Fruit fly (Drosophila melanogaster) whole organism, prepupa: Measurements from ENCODE around the gene CG8173.
A peak's percentile ranks its signal among the peaks of the same experiment; 100 is the strongest.

ENCODE experiments used
- CG10669 ChIP-seq: fragments of 200-800 bp; sonication (Bioruptor generic); optimal IDR thresholded peaks from 3 replicates; lab custom pipeline; 2018; ENCODE audit warnings: missing biosample characterization, mild to moderate bottlenecking, missing genetic modification characterization, moderate library complexity
- CG11294 ChIP-seq: fragments of 200-800 bp; sonication (Bioruptor generic); IDR thresholded peaks from 2 replicates; pipeline ENCODE4 v1.3.6; 2022; ENCODE audit warnings: missing biosample characterization, missing genetic modification characterization
- CG15336 ChIP-seq: fragments of 200-800 bp; sonication (Bioruptor generic); IDR thresholded peaks from 2 replicates; pipeline ENCODE4 v1.3.6; 2022; ENCODE audit warnings: missing biosample characterization, missing genetic modification characterization
- CG1621 ChIP-seq: fragments of 200-800 bp; sonication (Bioruptor generic); optimal IDR thresholded peaks from 3 replicates; lab custom pipeline; 2018; ENCODE audit warnings: missing biosample characterization, mild to moderate bottlenecking, missing genetic modification characterization
- CG3032 ChIP-seq: fragments of 200-800 bp; optimal IDR thresholded peaks from 2 replicates; lab custom pipeline; 2019; ENCODE audit warnings: missing biosample characterization, mild to moderate bottlenecking, missing genetic modification characterization, moderate library complexity
- CG31627 ChIP-seq: fragments of 200-800 bp; sonication (Bioruptor generic); optimal IDR thresholded peaks from 3 replicates; lab custom pipeline; 2016; ENCODE audit warnings: missing biosample characterization, missing genetic modification characterization
- CG34406 ChIP-seq: fragments of 200-800 bp; sonication (Bioruptor generic); optimal IDR thresholded peaks from 3 replicates; lab custom pipeline; 2016; ENCODE audit warnings: missing biosample characterization, missing genetic modification characterization
- CG4318 ChIP-seq: fragments of 200-800 bp; sonication (Bioruptor generic); optimal IDR thresholded peaks from 3 replicates; lab custom pipeline; 2017; ENCODE audit warnings: missing biosample characterization, mild to moderate bottlenecking, missing genetic modification characterization
- CG6163 ChIP-seq: fragments of 200-800 bp; sonication (Bioruptor generic); IDR thresholded peaks from 3 replicates; pipeline ENCODE4 v1.3.6; 2022; ENCODE audit warnings: missing biosample characterization, missing genetic modification characterization
- CG6276 ChIP-seq: fragments of 200-800 bp; sonication (Bioruptor generic); optimal IDR thresholded peaks from 2 replicates; lab custom pipeline; 2017; ENCODE audit warnings: missing biosample characterization, mild to moderate bottlenecking, missing genetic modification characterization
- CG6792 ChIP-seq: fragments of 200-800 bp; sonication (Bioruptor generic); optimal IDR thresholded peaks from 3 replicates; lab custom pipeline; 2016; ENCODE audit warnings: missing biosample characterization, missing genetic modification characterization
- CG6808 ChIP-seq: fragments of 200-800 bp; sonication (Bioruptor generic); optimal IDR thresholded peaks from 3 replicates; lab custom pipeline; 2017; ENCODE audit warnings: missing biosample characterization, missing genetic modification characterization, mild to moderate bottlenecking, moderate library complexity, missing genetic modification reagents
- CG7368 ChIP-seq: fragments of 200-800 bp; sonication (Bioruptor generic); optimal IDR thresholded peaks from 3 replicates; lab custom pipeline; 2016; ENCODE audit warnings: missing biosample characterization, missing genetic modification characterization
- CG8119 ChIP-seq: fragments of 200-800 bp; sonication (Bioruptor generic); IDR thresholded peaks from 3 replicates; pipeline ENCODE4 v1.3.6; 2022; ENCODE audit warnings: missing biosample characterization, missing genetic modification characterization
- CG9139 ChIP-seq: fragments of 200-800 bp; sonication (Bioruptor generic); optimal IDR thresholded peaks from 3 replicates; lab custom pipeline; 2017; ENCODE audit warnings: missing biosample characterization, mild to moderate bottlenecking, missing genetic modification characterization
- Eip75B ChIP-seq: fragments of 200-800 bp; sonication (Bioruptor generic); optimal IDR thresholded peaks from 3 replicates; lab custom pipeline; 2016; ENCODE audit warnings: missing biosample characterization, missing genetic modification characterization
- Eip78C ChIP-seq: fragments of 200-800 bp; sonication (Bioruptor generic); peaks from one replicate; lab custom pipeline; 2016; ENCODE audit warnings: missing biosample characterization, missing genetic modification characterization
- Ets21C ChIP-seq: fragments of 200-800 bp; sonication (Bioruptor generic); optimal IDR thresholded peaks from 3 replicates; lab custom pipeline; 2016; ENCODE audit warnings: missing biosample characterization, missing genetic modification characterization
- Ets96B ChIP-seq: fragments of 200-800 bp; optimal IDR thresholded peaks from 2 replicates; lab custom pipeline; 2019; ENCODE audit warnings: missing biosample characterization, mild to moderate bottlenecking, missing genetic modification characterization, moderate library complexity
- Gug ChIP-seq: fragments of 200-800 bp; sonication (Bioruptor generic); IDR thresholded peaks from 2 replicates; pipeline ENCODE4 v1.3.6; 2022; ENCODE audit warnings: missing biosample characterization, missing genetic modification characterization
- Hr39 ChIP-seq: fragments of 200-800 bp; sonication (Bioruptor generic); optimal IDR thresholded peaks from 2 replicates; lab custom pipeline; 2016; ENCODE audit warnings: missing biosample characterization, missing genetic modification characterization
- Hr4 ChIP-seq: fragments of 200-800 bp; sonication (Bioruptor generic); optimal IDR thresholded peaks from 3 replicates; lab custom pipeline; 2016; ENCODE audit warnings: missing biosample characterization, missing genetic modification characterization
- Lpt ChIP-seq: fragments of 200-800 bp; sonication (Bioruptor generic); optimal IDR thresholded peaks from 3 replicates; lab custom pipeline; 2016; ENCODE audit warnings: missing biosample characterization, missing genetic modification characterization
- Met ChIP-seq: fragments of 200-800 bp; sonication (Bioruptor generic); optimal IDR thresholded peaks from 3 replicates; lab custom pipeline; 2016; ENCODE audit warnings: missing biosample characterization, missing genetic modification characterization
- OdsH ChIP-seq: fragments of 200-800 bp; sonication (Bioruptor generic); optimal IDR thresholded peaks from 3 replicates; lab custom pipeline; 2016; ENCODE audit warnings: missing biosample characterization, missing genetic modification characterization
- Smox ChIP-seq: fragments of 200-800 bp; sonication (Bioruptor generic); optimal IDR thresholded peaks from 3 replicates; lab custom pipeline; 2016; ENCODE audit warnings: missing biosample characterization, missing genetic modification characterization
- Sox14 ChIP-seq: fragments of 200-800 bp; sonication (Bioruptor generic); optimal IDR thresholded peaks from 3 replicates; lab custom pipeline; 2016; ENCODE audit warnings: missing biosample characterization, missing genetic modification characterization
- Sox15 ChIP-seq: fragments of 200-800 bp; sonication (Bioruptor generic); optimal IDR thresholded peaks from 3 replicates; lab custom pipeline; 2016; ENCODE audit warnings: missing biosample characterization, missing genetic modification characterization
- achi ChIP-seq: fragments of 200-800 bp; sonication (Bioruptor generic); optimal IDR thresholded peaks from 3 replicates; lab custom pipeline; 2016; ENCODE audit warnings: missing biosample characterization, missing genetic modification characterization
- dsx ChIP-seq: fragments of 200-800 bp; optimal IDR thresholded peaks from 3 replicates; lab custom pipeline; 2019; ENCODE audit warnings: missing biosample characterization, mild to moderate bottlenecking, missing genetic modification characterization, moderate library complexity; ENCODE audit not compliant: poor library complexity, severe bottlenecking
- eg ChIP-seq: fragments of 200-800 bp; sonication (Bioruptor generic); IDR thresholded peaks from 3 replicates; pipeline ENCODE4 v1.3.6; 2022; ENCODE audit warnings: missing biosample characterization, missing genetic modification characterization
- fd59A ChIP-seq: fragments of 200-800 bp; sonication (Bioruptor generic); optimal IDR thresholded peaks from 2 replicates; lab custom pipeline; 2017; ENCODE audit warnings: missing biosample characterization, mild to moderate bottlenecking, missing genetic modification characterization, missing genetic modification reagents
- fkh ChIP-seq: fragments of 200-800 bp; sonication (Bioruptor generic); optimal IDR thresholded peaks from 3 replicates; lab custom pipeline; 2017; ENCODE audit warnings: missing biosample characterization, mild to moderate bottlenecking, missing genetic modification characterization, moderate library complexity
- lz ChIP-seq: fragments of 200-800 bp; sonication (Bioruptor generic); optimal IDR thresholded peaks from 3 replicates; lab custom pipeline; 2016; ENCODE audit warnings: missing biosample characterization, missing genetic modification characterization
- net ChIP-seq: fragments of 200-800 bp; sonication (Bioruptor generic); optimal IDR thresholded peaks from 3 replicates; lab custom pipeline; 2016; ENCODE audit warnings: missing biosample characterization, missing genetic modification characterization
- spab ChIP-seq: fragments of 200-800 bp; sonication (Bioruptor generic); optimal IDR thresholded peaks from 2 replicates; lab custom pipeline; 2017; ENCODE audit warnings: missing biosample characterization, mild to moderate bottlenecking, missing genetic modification characterization, missing genetic modification reagents
- ss ChIP-seq, 2 experiments: fragments of 200-800 bp; sonication (Bioruptor generic); optimal IDR thresholded peaks; 2 replicates in 1 of 2; 3 replicates in 1 of 2; lab custom pipeline; 2017 to 2018; ENCODE audit warnings: mild to moderate bottlenecking in 2 of 2, missing biosample characterization in 2 of 2, missing genetic modification characterization in 2 of 2, moderate library complexity in 1 of 2
- svp ChIP-seq: fragments of 200-800 bp; sonication (Bioruptor generic); peaks from one replicate; lab custom pipeline; 2016; ENCODE audit warnings: missing biosample characterization, missing genetic modification characterization

The CG8173 gene

DNA sequence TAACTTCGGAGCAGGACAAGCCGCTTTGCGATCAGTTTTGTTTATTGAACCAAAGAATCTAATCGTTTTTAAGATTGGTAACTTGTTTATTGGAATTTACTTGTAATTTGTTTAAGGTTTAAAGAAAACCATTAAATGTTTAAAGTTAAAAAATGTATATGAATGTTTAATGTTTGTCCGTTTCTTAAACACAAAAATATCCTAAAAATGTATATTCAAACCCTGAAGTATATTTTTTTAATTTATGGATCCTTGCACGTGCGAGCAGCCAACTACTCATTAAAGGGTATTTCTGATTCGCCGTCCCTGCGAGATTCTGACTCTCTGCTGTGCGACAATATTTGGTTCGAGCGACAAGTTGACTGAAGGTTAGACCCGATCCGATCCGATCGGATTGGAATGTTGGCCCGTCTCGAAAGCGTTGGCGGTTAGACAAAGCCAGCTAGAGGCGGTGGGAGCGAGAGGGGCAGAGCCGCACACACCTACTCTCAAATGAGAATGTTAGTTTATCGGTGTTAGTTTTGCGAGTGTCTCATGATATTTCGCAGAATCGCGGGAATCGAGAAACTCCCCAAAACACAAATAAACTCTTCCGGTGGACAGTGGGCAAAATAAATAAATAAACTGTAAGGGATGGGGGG is 10.5 kb downstream of the CG8173 start (continued):
- TF ChIP-seq eg (GFP tag; lab: Robert Waterston, UW) (peak; percentile 74; the same call in 2 of the 3 replicates), svp (GFP tag; lab: Kevin White, UChicago) (peak; percentile 97), CG15336 (GFP tag; lab: Robert Waterston, UW) (peak; percentile 92), CG7368 (GFP tag; lab: Kevin White, UChicago) (peak; percentile 76), Sox14 (peak; percentile 91), Hr4 (GFP tag; lab: Kevin White, UChicago) (peak; percentile 89), Eip75B (GFP tag; lab: Kevin White, UChicago) (peak; percentile 89), CG8119 (GFP tag; lab: Robert Waterston, UW) (peak; percentile 89), CG3032 (peak; percentile 87), fd59A (GFP tag; lab: Kevin White, UChicago) (peak; percentile 84), spab (GFP tag; lab: Kevin White, UChicago) (peak; percentile 87), Ets21C (GFP tag; lab: Kevin White, UChicago) (peak; percentile 82), CG6276 (peak; percentile 92), achi (GFP tag; lab: Kevin White, UChicago) (peak; percentile 88), CG1621 (peak; percentile 64), Eip78C (GFP tag; lab: Kevin White, UChicago) (peak; percentile 98), CG34406 (GFP tag; lab: Kevin White, UChicago) (peak; percentile 86), Sox15 (GFP tag; lab: Kevin White, UChicago) (peak; percentile 76), net (GFP tag; lab: Kevin White, UChicago) (peak; percentile 90), Hr39 (GFP tag; lab: Kevin White, UChicago) (peak; percentile 87), CG31627 (peak; percentile 88)

DNA sequence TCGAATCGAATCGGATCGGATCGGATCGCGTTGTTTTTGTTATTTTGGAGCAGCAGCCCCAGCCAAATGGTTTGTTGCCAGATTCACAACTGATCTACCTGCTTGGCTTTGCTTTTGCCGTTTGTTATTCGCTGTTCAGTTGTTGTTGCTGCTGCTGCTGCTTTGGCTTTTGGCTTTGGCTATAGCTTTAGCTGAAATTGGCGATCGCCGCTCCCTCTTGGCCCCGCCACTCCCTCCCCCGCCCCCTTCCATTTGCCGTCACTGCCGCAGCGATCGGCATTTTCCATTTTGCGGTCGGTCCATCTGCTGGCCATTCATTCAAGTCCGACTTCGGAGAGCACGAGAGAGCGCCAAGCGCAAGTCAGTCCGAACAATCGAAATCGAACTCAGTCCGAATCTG is 11.0 kb downstream of the CG8173 start, which contains the start of gene chas:
Gene chas, minus strand, starts transcription at position 295 of the 400 bp plus-strand sequence.
- TF ChIP-seq CG6792 (no peak), Met (GFP tag; lab: Kevin White, UChicago) (no peak), Smox (no peak), spab (GFP tag; lab: Kevin White, UChicago) (no peak), CG9139 (GFP tag; lab: Kevin White, UChicago) (no peak)

DNA sequence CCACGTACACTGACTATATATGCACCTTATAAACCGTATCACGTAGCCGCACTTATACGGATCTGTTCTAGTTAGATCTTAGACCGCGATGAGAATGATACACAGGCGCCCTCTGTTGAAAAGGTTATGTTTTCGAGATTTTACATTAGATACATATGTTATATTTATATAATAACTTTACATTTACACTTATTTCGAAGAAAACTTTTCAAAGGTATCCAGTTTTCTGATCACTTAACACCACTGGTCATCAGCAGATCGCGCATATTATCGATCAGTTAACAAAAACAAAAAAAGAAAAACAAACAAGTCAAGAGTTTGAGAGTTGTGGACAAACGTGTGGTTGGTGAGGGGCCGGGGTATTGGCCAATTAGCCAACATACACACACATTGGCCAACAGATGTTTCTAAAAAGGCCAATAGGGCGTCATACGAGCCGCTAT is 11.7 kb downstream of the CG8173 start:
- TF ChIP-seq CG8119 (GFP tag; lab: Robert Waterston, UW): no peak
- TF ChIP-seq Sox15 (GFP tag; lab: Kevin White, UChicago): no peak
- no peak for TF ChIP-seq CG9139 (GFP tag; lab: Kevin White, UChicago)
- TF ChIP-seq CG11294 (GFP tag; lab: Robert Waterston, UW): no peak
- no peak for TF ChIP-seq CG3032
- peak; percentile 24 for TF ChIP-seq fkh (GFP tag; lab: Kevin White, UChicago)
- no peak for TF ChIP-seq Lpt (GFP tag; lab: Kevin White, UChicago)
- TF ChIP-seq lz: no peak
- TF ChIP-seq svp (GFP tag; lab: Kevin White, UChicago): peak; percentile 47

- TF ChIP-seq CG4318 (no peak), CG8119 (GFP tag; lab: Robert Waterston, UW) (no peak), Smox (no peak), Eip78C (GFP tag; lab: Kevin White, UChicago) (peak; percentile 66), Ets96B (tag; lab: Kevin White, UChicago) (no peak), CG6163 (GFP tag; lab: Robert Waterston, UW) (0 out of 3 replicates have a peak, but pooled peaks have one; percentile 24), CG6808 (GFP tag; lab: Kevin White, UChicago) (no peak), spab (GFP tag; lab: Kevin White, UChicago) (no peak), CG9139 (GFP tag; lab: Kevin White, UChicago) (no peak), CG10669 (GFP tag; lab: Kevin White, UChicago) (peak; percentile 14), eg (GFP tag; lab: Robert Waterston, UW) (no peak), CG11294 (GFP tag; lab: Robert Waterston, UW) (no peak), Gug (GFP tag; lab: Robert Waterston, UW) (no peak), svp (GFP tag; lab: Kevin White, UChicago) (peak; percentile 50), CG1621 (no peak), lz (no peak), ss (GFP tag; optimal IDR thresholded peaks at IDR 0.05; lab: Kevin White, UChicago) (peak in 1 of 2 experiments; percentile 14), OdsH (GFP tag; lab: Kevin White, UChicago) (no peak), dsx (no peak), fkh (GFP tag; lab: Kevin White, UChicago) (no peak), CG31627 (peak; percentile 16)
These were observed 12.2 kb downstream of the CG8173 start for dm6 chrX:17697266-17697665.
